Fruit fly (Drosophila melanogaster): Measurements from ENCODE around the gene Taf4.

- no peak for TF ChIP-seq Hr78 (GFP tag; optimal IDR thresholded peaks at IDR 0.05)
- no peak for TF ChIP-seq CG12942 (GFP tag; optimal IDR thresholded peaks at IDR 0.05)
- no peak for TF ChIP-seq tup (GFP tag; optimal IDR thresholded peaks at IDR 0.05)
- no peak for TF ChIP-seq fd3F (GFP tag; optimal IDR thresholded peaks at IDR 0.05)
- TF ChIP-seq kah (GFP tag; optimal IDR thresholded peaks at IDR 0.05) = no peak
These were observed 30.8 kb upstream of the Taf4 start, which contains the start of gene CG33258 for dm6 chr3L:16082251-16082650.

Data from whole organism, embryonic.